Worm (Caenorhabditis elegans) whole organism, L1 larva: Measurements from ENCODE around the gene nos-1.

ENCODE experiments used
- C04F5.9 ChIP-seq: sonication (generic microtip); optimal IDR thresholded peaks from 2 replicates; lab custom pipeline; 2016; ENCODE audit warnings: missing genetic modification characterization, missing compliant biosample characterization
- C16A3.4 ChIP-seq: fragments of 150-350 bp; optimal IDR thresholded peaks from 2 replicates; lab custom pipeline; 2014; ENCODE audit warnings: missing biosample characterization, missing genetic modification characterization
- C34B4.2 ChIP-seq: sonication (generic microtip); optimal IDR thresholded peaks from 2 replicates; lab custom pipeline; 2017; ENCODE audit warnings: mild to moderate bottlenecking, missing genetic modification characterization, missing compliant biosample characterization
- F16B12.6 ChIP-seq: fragments of 150-350 bp; optimal IDR thresholded peaks from 2 replicates; lab custom pipeline; 2014; ENCODE audit warnings: missing biosample characterization, missing genetic modification characterization
- Y116A8C.19 ChIP-seq: sonication (generic microtip); optimal IDR thresholded peaks from 2 replicates; lab custom pipeline; 2016; ENCODE audit warnings: missing compliant biosample characterization, missing genetic modification characterization, borderline replicate concordance
- aly-2 ChIP-seq: fragments of 150-350 bp; optimal IDR thresholded peaks from 2 replicates; lab custom pipeline; 2014; ENCODE audit warnings: missing biosample characterization, missing genetic modification characterization
- blmp-1 ChIP-seq: fragments of 150-350 bp; optimal IDR thresholded peaks from 2 replicates; lab custom pipeline; 2014; ENCODE audit warnings: missing biosample characterization, missing genetic modification characterization
- ceh-8 ChIP-seq: fragments of 200-800 bp; sonication (Bioruptor generic); optimal IDR thresholded peaks from 2 replicates; lab custom pipeline; 2018; ENCODE audit warnings: mild to moderate bottlenecking, missing genetic modification characterization, moderate library complexity, missing compliant biosample characterization
- ceh-88 ChIP-seq: fragments of 200-800 bp; sonication (Bioruptor generic); IDR thresholded peaks from 2 replicates; pipeline ENCODE4 v1.3.6; 2022; ENCODE audit warnings: missing genetic modification characterization, missing compliant biosample characterization
- ceh-90 ChIP-seq: sonication (generic microtip); optimal IDR thresholded peaks from 2 replicates; lab custom pipeline; 2016; ENCODE audit warnings: missing genetic modification characterization, missing compliant biosample characterization
- efl-1 ChIP-seq, 4 experiments: fragments of 150-350 bp; optimal IDR thresholded peaks in 3 of 4; peaks in 1 of 4; 1 replicate in 1 of 4; 2 replicates in 3 of 4; lab custom pipeline; 2014; ENCODE audit warnings: missing biosample characterization in 2 of 4, missing genetic modification characterization in 2 of 4, missing genetic modification reagents in 2 of 4
- ets-5 ChIP-seq: fragments of 200-800 bp; sonication (Bioruptor generic); IDR thresholded peaks from 2 replicates; pipeline ENCODE4 v1.3.6; 2022; ENCODE audit warnings: missing genetic modification characterization, missing compliant biosample characterization
- fkh-8 ChIP-seq: sonication (generic microtip); optimal IDR thresholded peaks from 2 replicates; lab custom pipeline; 2016; ENCODE audit warnings: mild to moderate bottlenecking, missing genetic modification characterization, missing compliant biosample characterization
- fos-1 ChIP-seq: fragments of 150-350 bp; optimal IDR thresholded peaks from 2 replicates; lab custom pipeline; 2014; ENCODE audit warnings: missing biosample characterization, missing genetic modification characterization
- hpl-2 ChIP-seq: fragments of 150-350 bp; optimal IDR thresholded peaks from 2 replicates; lab custom pipeline; 2014; ENCODE audit warnings: missing biosample characterization, missing genetic modification reagents, missing genetic modification characterization
- lin-35 ChIP-seq, 2 experiments: fragments of 150-350 bp; optimal IDR thresholded peaks; 2 replicates each; lab custom pipeline; 2014; ENCODE audit warnings: missing biosample characterization in 2 of 2, missing genetic modification characterization in 2 of 2, missing genetic modification reagents in 2 of 2
- lin-39 ChIP-seq: fragments of 150-350 bp; optimal IDR thresholded peaks from 2 replicates; lab custom pipeline; 2014; ENCODE audit warnings: missing biosample characterization, missing genetic modification reagents, missing genetic modification characterization
- lir-3 ChIP-seq: sonication (generic microtip); optimal IDR thresholded peaks from 2 replicates; lab custom pipeline; 2016; ENCODE audit warnings: mild to moderate bottlenecking, missing genetic modification characterization, moderate library complexity, missing compliant biosample characterization; ENCODE audit not compliant: poor library complexity
- lsy-2 ChIP-seq, 2 experiments: fragments of 150-350 bp; optimal IDR thresholded peaks; 2 replicates each; lab custom pipeline; 2014; ENCODE audit warnings: missing biosample characterization in 2 of 2, missing genetic modification characterization in 2 of 2
- mab-9 ChIP-seq: fragments of 200-800 bp; sonication (Bioruptor generic); IDR thresholded peaks from 2 replicates; pipeline ENCODE4 v1.3.6; 2022; ENCODE audit warnings: missing genetic modification reagents, missing genetic modification characterization, missing compliant biosample characterization
- nhr-11 ChIP-seq: fragments of 150-350 bp; optimal IDR thresholded peaks from 2 replicates; lab custom pipeline; 2014; ENCODE audit warnings: missing biosample characterization, missing genetic modification characterization
- nhr-12 ChIP-seq: sonication (generic microtip); optimal IDR thresholded peaks from 2 replicates; lab custom pipeline; 2017; ENCODE audit warnings: missing biosample characterization, missing genetic modification characterization
- nhr-28 ChIP-seq: fragments of 150-350 bp; optimal IDR thresholded peaks from 2 replicates; lab custom pipeline; 2014; ENCODE audit warnings: missing biosample characterization, missing genetic modification characterization
- nhr-47 ChIP-seq: sonication (generic microtip); optimal IDR thresholded peaks from 2 replicates; lab custom pipeline; 2016; ENCODE audit warnings: mild to moderate bottlenecking, missing genetic modification characterization, moderate library complexity, missing compliant biosample characterization
- nhr-71 ChIP-seq: sonication (generic microtip); optimal IDR thresholded peaks from 2 replicates; lab custom pipeline; 2016; ENCODE audit warnings: mild to moderate bottlenecking, missing genetic modification characterization, moderate library complexity, missing compliant biosample characterization
- nhr-76 ChIP-seq: sonication (generic microtip); optimal IDR thresholded peaks from 2 replicates; lab custom pipeline; 2017; ENCODE audit warnings: missing biosample characterization, missing genetic modification characterization
- nhr-84 ChIP-seq: sonication (generic microtip); optimal IDR thresholded peaks from 2 replicates; lab custom pipeline; 2017; ENCODE audit warnings: missing biosample characterization, missing genetic modification characterization
- nhr-85 ChIP-seq: sonication (generic microtip); peaks from one replicate; lab custom pipeline; 2016; ENCODE audit warnings: missing genetic modification characterization, inconsistent platforms, missing compliant biosample characterization
- pag-3 ChIP-seq: sonication (generic microtip); optimal IDR thresholded peaks from 2 replicates; lab custom pipeline; 2017; ENCODE audit warnings: missing genetic modification characterization, mild to moderate bottlenecking, missing compliant biosample characterization, antibody characterized with exemption, borderline replicate concordance; ENCODE audit not compliant: insufficient read depth
- pax-3 ChIP-seq: fragments of 200-800 bp; sonication (Bioruptor generic); optimal IDR thresholded peaks from 2 replicates; lab custom pipeline; 2018; ENCODE audit warnings: mild to moderate bottlenecking, missing genetic modification characterization, moderate library complexity, missing compliant biosample characterization
- rnt-1 ChIP-seq: sonication (generic microtip); optimal IDR thresholded peaks from 2 replicates; lab custom pipeline; 2016; ENCODE audit warnings: mild to moderate bottlenecking, missing genetic modification characterization, moderate library complexity, missing compliant biosample characterization
- skn-1 ChIP-seq: fragments of 150-350 bp; optimal IDR thresholded peaks from 2 replicates; lab custom pipeline; 2014; ENCODE audit warnings: missing biosample characterization, missing genetic modification characterization
- snpc-4 ChIP-seq: fragments of 150-350 bp; optimal IDR thresholded peaks from 2 replicates; lab custom pipeline; 2014; ENCODE audit warnings: missing biosample characterization, missing genetic modification characterization
- snu-23 ChIP-seq: sonication (generic microtip); optimal IDR thresholded peaks from 2 replicates; lab custom pipeline; 2016; ENCODE audit warnings: missing genetic modification characterization, missing compliant biosample characterization
- sox-4 ChIP-seq: sonication (generic microtip); optimal IDR thresholded peaks from 2 replicates; lab custom pipeline; 2016; ENCODE audit warnings: missing genetic modification characterization, missing compliant biosample characterization
- sptf-1 ChIP-seq: fragments of 150-350 bp; optimal IDR thresholded peaks from 2 replicates; lab custom pipeline; 2014; ENCODE audit warnings: missing biosample characterization, missing genetic modification characterization
- sup-37 ChIP-seq: fragments of 200-800 bp; sonication (Bioruptor generic); optimal IDR thresholded peaks from 2 replicates; lab custom pipeline; 2018; ENCODE audit warnings: mild to moderate bottlenecking, missing genetic modification characterization, missing compliant biosample characterization
- swsn-7 ChIP-seq: sonication (generic microtip); optimal IDR thresholded peaks from 2 replicates; lab custom pipeline; 2016; ENCODE audit warnings: missing genetic modification characterization, missing compliant biosample characterization
- tbx-2 ChIP-seq: sonication (generic microtip); optimal IDR thresholded peaks from 2 replicates; lab custom pipeline; 2016; ENCODE audit warnings: missing genetic modification characterization, missing compliant biosample characterization
- tlp-1 ChIP-seq: fragments of 150-350 bp; optimal IDR thresholded peaks from 2 replicates; lab custom pipeline; 2014; ENCODE audit warnings: missing biosample characterization, missing genetic modification characterization
- unc-130 ChIP-seq: fragments of 150-350 bp; optimal IDR thresholded peaks from 2 replicates; lab custom pipeline; 2017; ENCODE audit warnings: missing biosample characterization, missing genetic modification characterization, inconsistent platforms
- unc-62 ChIP-seq: fragments of 150-350 bp; optimal IDR thresholded peaks from 2 replicates; lab custom pipeline; 2014; ENCODE audit warnings: missing biosample characterization, missing genetic modification reagents, missing genetic modification characterization
- unc-86 ChIP-seq: sonication (generic microtip); optimal IDR thresholded peaks from 2 replicates; lab custom pipeline; 2016; ENCODE audit warnings: missing genetic modification characterization, missing compliant biosample characterization
- unc-98 ChIP-seq: fragments of 200-800 bp; sonication (Bioruptor generic); IDR thresholded peaks from 2 replicates; pipeline ENCODE4 v1.3.6; 2022; ENCODE audit warnings: missing genetic modification characterization, missing compliant biosample characterization
- xbp-1 ChIP-seq: sonication (generic microtip); optimal IDR thresholded peaks from 2 replicates; lab custom pipeline; 2016; ENCODE audit warnings: missing genetic modification characterization, missing compliant biosample characterization
- ztf-11 ChIP-seq, 2 experiments: sonication (generic microtip); optimal IDR thresholded peaks; 2 replicates each; lab custom pipeline; 2016 to 2017; ENCODE audit warnings: missing genetic modification characterization in 2 of 2, missing biosample characterization in 1 of 2, missing compliant biosample characterization in 1 of 2
- ztf-4 ChIP-seq: fragments of 150-350 bp; optimal IDR thresholded peaks from 2 replicates; lab custom pipeline; 2014; ENCODE audit warnings: missing biosample characterization, missing genetic modification characterization

nos-1 gene

ce11 chrII:10988575-10988974 is 35.6 kb upstream of the nos-1 start:
- TF ChIP-seq blmp-1 (tag; lab: Kevin White, UChicago): peak; percentile 74
- no peak for TF ChIP-seq swsn-7 (tag; lab: Kevin White, UChicago)
- no peak for TF ChIP-seq efl-1 (optimal IDR thresholded peaks at IDR 0.05; lab: Kevin White, UChicago)
- no peak for TF ChIP-seq efl-1 (GFP tag; optimal IDR thresholded peaks at IDR 0.05 in 1 of 2; lab: Kevin White, UChicago)
- no peak for TF ChIP-seq lir-3 (tag; lab: Kevin White, UChicago)
- no peak for TF ChIP-seq nhr-47
- no peak for TF ChIP-seq mab-9 (GFP tag; lab: Robert Waterston, UW)
- TF ChIP-seq unc-98 (GFP tag; lab: Robert Waterston, UW): no peak
- TF ChIP-seq nhr-28 (tag; lab: Kevin White, UChicago): no peak
- peak; percentile 53 for TF ChIP-seq nhr-85
- no peak for TF ChIP-seq ztf-4 (tag; lab: Kevin White, UChicago)
- no peak for TF ChIP-seq ets-5 (GFP tag; lab: Robert Waterston, UW)
- no peak for TF ChIP-seq tbx-2 (tag; lab: Kevin White, UChicago)
- no peak for TF ChIP-seq unc-86 (tag; lab: Kevin White, UChicago)
- TF ChIP-seq fkh-8 (tag; lab: Kevin White, UChicago): no peak
- no peak for TF ChIP-seq sptf-1
- no peak for TF ChIP-seq skn-1 (tag; lab: Kevin White, UChicago)
- peak in 1 of 2 experiments; percentile 6 for TF ChIP-seq lin-35 (GFP tag; optimal IDR thresholded peaks at IDR 0.05; lab: Kevin White, UChicago)
- TF ChIP-seq nhr-84 (tag; lab: Kevin White, UChicago): no peak
- no peak for TF ChIP-seq C16A3.4
- TF ChIP-seq snu-23 (GFP tag; lab: Kevin White, UChicago): no peak
- TF ChIP-seq sox-4 (tag; lab: Kevin White, UChicago): no peak
- no peak for TF ChIP-seq tlp-1 (tag; lab: Kevin White, UChicago)

- peak; percentile 24 for TF ChIP-seq tbx-2 (tag; lab: Kevin White, UChicago)
- peak in 1 of 2 experiments; percentile 14 for TF ChIP-seq ztf-11 (tag; optimal IDR thresholded peaks at IDR 0.05; lab: Kevin White, UChicago)
- TF ChIP-seq nhr-85: peak; percentile 57
- no peak for TF ChIP-seq C16A3.4
Measured at ce11 chrII:10986461-10987090, 33.6 kb upstream of the nos-1 start.

ce11 chrII:10982017-10982416 is 29.1 kb upstream of the nos-1 start:
- TF ChIP-seq ceh-88 (GFP tag; lab: Robert Waterston, UW) (no peak), efl-1 (optimal IDR thresholded peaks at IDR 0.05; lab: Kevin White, UChicago) (no peak), efl-1 (GFP tag; optimal IDR thresholded peaks at IDR 0.05 in 1 of 2; lab: Kevin White, UChicago) (no peak), xbp-1 (tag; lab: Kevin White, UChicago) (no peak), ztf-4 (tag; lab: Kevin White, UChicago) (no peak), ztf-11 (tag; optimal IDR thresholded peaks at IDR 0.05; lab: Kevin White, UChicago) (no peak), nhr-76 (no peak), rnt-1 (tag; lab: Kevin White, UChicago) (peak; percentile 57), aly-2 (no peak), C34B4.2 (tag; lab: Kevin White, UChicago) (no peak), F16B12.6 (tag; lab: Kevin White, UChicago) (no peak), ceh-8 (GFP tag; lab: Kevin White, UChicago) (no peak), lir-3 (tag; lab: Kevin White, UChicago) (no peak), sox-4 (tag; lab: Kevin White, UChicago) (no peak), unc-62 (GFP tag; lab: Kevin White, UChicago) (no peak), Y116A8C.19 (tag; lab: Kevin White, UChicago) (no peak), skn-1 (tag; lab: Kevin White, UChicago) (no peak), nhr-12 (tag; lab: Kevin White, UChicago) (no peak), C04F5.9 (no peak), lsy-2 (tag; optimal IDR thresholded peaks at IDR 0.05; lab: Kevin White, UChicago) (peak in 1 of 2 experiments; percentile 25), ceh-90 (tag; lab: Kevin White, UChicago) (no peak), tlp-1 (tag; lab: Kevin White, UChicago) (no peak), snu-23 (GFP tag; lab: Kevin White, UChicago) (peak; percentile 5), unc-130 (tag; lab: Kevin White, UChicago) (peak; percentile 43), sup-37 (no peak), nhr-11 (no peak), hpl-2 (GFP tag; lab: Kevin White, UChicago) (no peak), snpc-4 (no peak), pag-3 (tag; lab: Kevin White, UChicago) (no peak), pax-3 (tag; lab: Kevin White, UChicago) (no peak), nhr-71 (peak; percentile 55), fos-1 (no peak), unc-86 (tag; lab: Kevin White, UChicago) (no peak), lin-39 (tag; lab: Kevin White, UChicago) (peak; percentile 38)
